Worm (Caenorhabditis elegans) whole organism, L2 larva: ENCODE results near the gene spop-1.
A peak's percentile ranks its signal among the peaks of the same experiment; 100 is the strongest.

ENCODE experiments used
- alr-1 ChIP-seq: fragments of 150-350 bp; optimal IDR thresholded peaks from 2 replicates; lab custom pipeline; 2014; ENCODE audit warnings: missing biosample characterization, missing genetic modification characterization
- ama-1 ChIP-seq: fragments of 150-350 bp; optimal IDR thresholded peaks from 2 replicates; lab custom pipeline; 2018; ENCODE audit warnings: inconsistent platforms
- fos-1 ChIP-seq: fragments of 150-350 bp; optimal IDR thresholded peaks from 2 replicates; lab custom pipeline; 2014; ENCODE audit warnings: missing biosample characterization, missing genetic modification characterization
- gmeb-1 ChIP-seq: fragments of 150-350 bp; optimal IDR thresholded peaks from 2 replicates; lab custom pipeline; 2014; ENCODE audit warnings: missing biosample characterization, missing genetic modification characterization
- mab-5 ChIP-seq: fragments of 150-350 bp; optimal IDR thresholded peaks from 2 replicates; lab custom pipeline; 2014; ENCODE audit warnings: missing biosample characterization, missing genetic modification characterization
- nhr-6 ChIP-seq: fragments of 150-350 bp; optimal IDR thresholded peaks from 2 replicates; lab custom pipeline; 2014; ENCODE audit warnings: missing biosample characterization, missing genetic modification characterization
- sma-9 ChIP-seq, 2 experiments: fragments of 150-350 bp in 1 of 2; sonication (generic microtip) in 1 of 2; optimal IDR thresholded peaks; 2 replicates each; lab custom pipeline; 2014 to 2016; ENCODE audit warnings: missing genetic modification characterization in 2 of 2, mild to moderate bottlenecking in 1 of 2, missing biosample characterization in 1 of 2, missing compliant biosample characterization in 1 of 2, missing genetic modification reagents in 1 of 2, moderate library complexity in 1 of 2
- snpc-4 ChIP-seq: fragments of 150-350 bp; optimal IDR thresholded peaks from 2 replicates; lab custom pipeline; 2014; ENCODE audit warnings: missing biosample characterization, missing genetic modification characterization
- unc-62 ChIP-seq: fragments of 150-350 bp; optimal IDR thresholded peaks from 2 replicates; lab custom pipeline; 2014; ENCODE audit warnings: missing biosample characterization, missing genetic modification reagents, missing genetic modification characterization

DNA sequence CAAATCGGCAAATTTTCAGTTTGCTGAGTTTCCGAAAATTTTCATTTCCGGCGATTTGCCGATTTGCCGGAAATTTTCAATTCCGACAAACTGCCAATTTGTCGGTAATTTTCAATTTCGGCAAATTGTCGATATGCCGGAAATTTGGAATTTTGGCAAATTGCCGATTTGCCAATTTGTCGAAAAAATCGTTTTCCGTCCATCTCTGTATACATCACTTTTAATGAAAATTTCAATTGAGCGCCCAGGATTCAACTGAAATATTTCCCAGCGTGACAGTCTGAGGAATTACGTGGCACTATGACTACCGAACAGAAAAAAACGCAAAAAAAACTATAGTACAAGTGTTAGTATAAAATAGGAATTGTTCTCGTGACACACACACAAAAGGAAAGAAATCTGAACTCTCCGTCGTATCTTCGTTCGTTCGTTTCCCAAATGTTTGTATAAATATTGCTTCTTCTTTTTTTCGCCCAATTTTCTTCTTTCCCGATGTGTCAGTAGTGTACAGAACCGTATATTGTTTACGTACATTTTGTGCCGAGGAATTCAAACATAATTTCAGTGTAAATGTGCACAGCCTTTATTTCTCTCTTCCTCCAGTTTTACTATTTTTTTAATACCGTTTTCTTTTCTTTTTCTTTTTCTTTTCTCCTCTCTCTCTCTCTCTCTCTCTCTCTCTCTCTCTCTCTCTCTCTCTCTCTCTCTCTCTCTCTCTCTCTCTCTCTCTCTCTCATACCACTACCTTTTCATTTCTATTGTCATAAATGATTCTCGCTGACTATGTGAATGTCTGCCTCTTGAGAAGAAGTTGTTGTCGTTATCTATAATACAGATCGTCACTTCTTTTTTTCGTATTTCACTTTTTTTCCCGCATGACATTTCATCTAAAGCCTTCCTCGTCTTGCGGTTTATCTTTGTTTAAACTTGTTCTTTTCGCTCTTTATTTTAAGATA is 34.9 kb upstream of the spop-1 start:
- TF ChIP-seq snpc-4 (tag; lab: Kevin White, UChicago), result no peak
- TF ChIP-seq mab-5 (tag; lab: Kevin White, UChicago), result no peak
- no peak for TF ChIP-seq alr-1 (tag; lab: Kevin White, UChicago)
- no peak for TF ChIP-seq unc-62
- no peak for TF ChIP-seq ama-1 (lab: Kevin White, UChicago)
- no peak for TF ChIP-seq sma-9 (GFP tag; optimal IDR thresholded peaks at IDR 0.05; lab: Kevin White, UChicago)
- no peak for TF ChIP-seq sma-9 (tag; optimal IDR thresholded peaks at IDR 0.05; lab: Kevin White, UChicago)
- TF ChIP-seq fos-1 (tag; lab: Kevin White, UChicago), result peak; percentile 46
- TF ChIP-seq nhr-6 (tag; lab: Kevin White, UChicago), result no peak
- TF ChIP-seq gmeb-1 (tag; lab: Kevin White, UChicago), result peak; percentile 43
